Worm (Caenorhabditis elegans) whole organism, midembryonic: Measurements from ENCODE around the gene pgph-2.

Experiments
- T22C8.4 ChIP-seq: fragments of 200-800 bp; sonication (Bioruptor generic); IDR thresholded peaks from 2 replicates; pipeline ENCODE4 v1.3.6; 2022; ENCODE audit warnings: missing genetic modification characterization, missing compliant biosample characterization
- cog-1 ChIP-seq: sonication (generic microtip); optimal IDR thresholded peaks from 2 replicates; lab custom pipeline; 2016; ENCODE audit warnings: missing genetic modification characterization, missing compliant biosample characterization
- tab-1 ChIP-seq: fragments of 200-800 bp; sonication (Bioruptor generic); IDR thresholded peaks from 2 replicates; pipeline ENCODE4 v1.3.6; 2022; ENCODE audit warnings: missing genetic modification characterization, missing compliant biosample characterization
- ztf-23 ChIP-seq: fragments of 200-800 bp; sonication (Bioruptor generic); IDR thresholded peaks from 2 replicates; pipeline ENCODE4 v1.3.6; 2022; ENCODE audit warnings: missing genetic modification reagents, missing genetic modification characterization, missing compliant biosample characterization
- ztf-29 ChIP-seq: fragments of 200-800 bp; sonication (Bioruptor generic); IDR thresholded peaks from 2 replicates; pipeline ENCODE4 v1.3.6; 2022; ENCODE audit warnings: missing genetic modification reagents, missing genetic modification characterization, missing compliant biosample characterization

ce11 chrV:5726463-5726862, 38.5 kb upstream of the pgph-2 start, which contains the start of gene K09H11.4:
- TF ChIP-seq T22C8.4 (GFP tag; lab: Robert Waterston, UW) (no peak), ztf-23 (GFP tag; lab: Robert Waterston, UW) (no peak), cog-1 (no peak), ztf-29 (GFP tag; lab: Robert Waterston, UW) (no peak), tab-1 (GFP tag; lab: Robert Waterston, UW) (no peak)
